Worm (Caenorhabditis elegans) whole organism, mixed stage, embryonic: ENCODE measurements around the gene fkb-4.

Experiments used
- M03D4.4 ChIP-seq: sonication (generic microtip); optimal IDR thresholded peaks from 2 replicates; lab custom pipeline; 2017; ENCODE audit warnings: mild to moderate bottlenecking, missing genetic modification characterization, missing compliant biosample characterization
- bed-3 ChIP-seq: fragments of 200-800 bp; sonication (Bioruptor generic); optimal IDR thresholded peaks from 3 replicates; lab custom pipeline; 2018; ENCODE audit warnings: mild to moderate bottlenecking, missing genetic modification characterization, moderate library complexity, missing compliant biosample characterization
- blmp-1 ChIP-seq: fragments of 150-350 bp; optimal IDR thresholded peaks from 2 replicates; lab custom pipeline; 2014; ENCODE audit warnings: missing biosample characterization, missing genetic modification characterization
- ceh-39 ChIP-seq: fragments of 150-350 bp; optimal IDR thresholded peaks from 2 replicates; lab custom pipeline; 2014; ENCODE audit warnings: missing biosample characterization, missing genetic modification characterization
- ceh-43 ChIP-seq: fragments of 200-800 bp; sonication (Bioruptor generic); optimal IDR thresholded peaks from 2 replicates; lab custom pipeline; 2018; ENCODE audit warnings: mild to moderate bottlenecking, missing genetic modification characterization, moderate library complexity, missing compliant biosample characterization
- ceh-83 ChIP-seq: fragments of 200-800 bp; sonication (Bioruptor generic); optimal IDR thresholded peaks from 2 replicates; lab custom pipeline; 2018; ENCODE audit warnings: mild to moderate bottlenecking, missing genetic modification characterization, missing compliant biosample characterization
- ces-1 ChIP-seq: fragments of 150-350 bp; optimal IDR thresholded peaks from 2 replicates; lab custom pipeline; 2014; ENCODE audit warnings: missing biosample characterization, missing genetic modification reagents, missing genetic modification characterization
- drap-1 ChIP-seq: fragments of 200-800 bp; sonication (Bioruptor generic); optimal IDR thresholded peaks from 3 replicates; lab custom pipeline; 2018; ENCODE audit warnings: mild to moderate bottlenecking, missing genetic modification characterization, missing compliant biosample characterization
- elt-1 ChIP-seq: sonication (generic microtip); optimal IDR thresholded peaks from 2 replicates; lab custom pipeline; 2017; ENCODE audit warnings: missing genetic modification characterization, mild to moderate bottlenecking, missing compliant biosample characterization, antibody characterized with exemption, moderate library complexity, borderline replicate concordance; ENCODE audit not compliant: insufficient read depth
- flh-1 ChIP-seq: fragments of 200-800 bp; sonication (Bioruptor generic); optimal IDR thresholded peaks from 2 replicates; lab custom pipeline; 2018; ENCODE audit warnings: mild to moderate bottlenecking, missing genetic modification characterization, moderate library complexity, missing compliant biosample characterization
- lin-13 ChIP-seq: fragments of 150-350 bp; optimal IDR thresholded peaks from 2 replicates; lab custom pipeline; 2014; ENCODE audit warnings: missing biosample characterization, missing genetic modification characterization
- lin-32 ChIP-seq: fragments of 200-800 bp; sonication (Bioruptor generic); optimal IDR thresholded peaks from 2 replicates; lab custom pipeline; 2018; ENCODE audit warnings: mild to moderate bottlenecking, missing genetic modification characterization, missing compliant biosample characterization
- lsy-2 ChIP-seq: fragments of 150-350 bp; optimal IDR thresholded peaks from 2 replicates; lab custom pipeline; 2014; ENCODE audit warnings: missing biosample characterization, missing genetic modification characterization
- mab-5 ChIP-seq: fragments of 150-350 bp; optimal IDR thresholded peaks from 2 replicates; lab custom pipeline; 2014; ENCODE audit warnings: missing biosample characterization, missing genetic modification characterization
- mls-2 ChIP-seq: sonication (generic microtip); optimal IDR thresholded peaks from 2 replicates; lab custom pipeline; 2016; ENCODE audit warnings: mild to moderate bottlenecking, missing genetic modification characterization, moderate library complexity, missing compliant biosample characterization
- nhr-12 ChIP-seq: fragments of 150-350 bp; optimal IDR thresholded peaks from 2 replicates; lab custom pipeline; 2014; ENCODE audit warnings: missing biosample characterization, missing genetic modification characterization
- nhr-2 ChIP-seq: fragments of 150-350 bp; optimal IDR thresholded peaks from 2 replicates; lab custom pipeline; 2014; ENCODE audit warnings: missing biosample characterization, missing genetic modification characterization
- nhr-28 ChIP-seq: fragments of 150-350 bp; optimal IDR thresholded peaks from 2 replicates; lab custom pipeline; 2014; ENCODE audit warnings: missing biosample characterization, missing genetic modification characterization
- nhr-76 ChIP-seq: sonication (generic microtip); optimal IDR thresholded peaks from 2 replicates; lab custom pipeline; 2017; ENCODE audit warnings: missing biosample characterization, missing genetic modification characterization
- pha-4 ChIP-seq: fragments of 150-350 bp; optimal IDR thresholded peaks from 2 replicates; lab custom pipeline; 2018; ENCODE audit warnings: missing biosample characterization, missing genetic modification reagents, missing genetic modification characterization
- sem-2 ChIP-seq: fragments of 200-800 bp; sonication (Bioruptor generic); optimal IDR thresholded peaks from 2 replicates; lab custom pipeline; 2018; ENCODE audit warnings: mild to moderate bottlenecking, missing genetic modification characterization, missing compliant biosample characterization
- snpc-4 ChIP-seq: fragments of 150-350 bp; optimal IDR thresholded peaks from 2 replicates; lab custom pipeline; 2014; ENCODE audit warnings: missing biosample characterization, missing genetic modification characterization
- sptf-1 ChIP-seq: sonication (generic microtip); optimal IDR thresholded peaks from 2 replicates; lab custom pipeline; 2017; ENCODE audit warnings: mild to moderate bottlenecking, missing genetic modification characterization, moderate library complexity, missing compliant biosample characterization
- tbx-8 ChIP-seq: fragments of 200-800 bp; sonication (Bioruptor generic); optimal IDR thresholded peaks from 2 replicates; lab custom pipeline; 2018; ENCODE audit warnings: mild to moderate bottlenecking, missing genetic modification characterization, moderate library complexity, missing compliant biosample characterization
- unc-120 ChIP-seq: sonication (generic microtip); optimal IDR thresholded peaks from 2 replicates; lab custom pipeline; 2017; ENCODE audit warnings: missing genetic modification characterization, missing compliant biosample characterization; ENCODE audit not compliant: poor library complexity, severe bottlenecking
- unc-39 ChIP-seq: fragments of 150-350 bp; optimal IDR thresholded peaks from 2 replicates; lab custom pipeline; 2014; ENCODE audit warnings: missing biosample characterization, missing genetic modification characterization
- zip-8 ChIP-seq: fragments of 150-350 bp; optimal IDR thresholded peaks from 2 replicates; lab custom pipeline; 2014; ENCODE audit warnings: missing biosample characterization, missing genetic modification characterization
- ztf-11 ChIP-seq: fragments of 150-350 bp; optimal IDR thresholded peaks from 2 replicates; lab custom pipeline; 2014; ENCODE audit warnings: missing biosample characterization, missing genetic modification characterization

fkb-4 gene

DNA sequence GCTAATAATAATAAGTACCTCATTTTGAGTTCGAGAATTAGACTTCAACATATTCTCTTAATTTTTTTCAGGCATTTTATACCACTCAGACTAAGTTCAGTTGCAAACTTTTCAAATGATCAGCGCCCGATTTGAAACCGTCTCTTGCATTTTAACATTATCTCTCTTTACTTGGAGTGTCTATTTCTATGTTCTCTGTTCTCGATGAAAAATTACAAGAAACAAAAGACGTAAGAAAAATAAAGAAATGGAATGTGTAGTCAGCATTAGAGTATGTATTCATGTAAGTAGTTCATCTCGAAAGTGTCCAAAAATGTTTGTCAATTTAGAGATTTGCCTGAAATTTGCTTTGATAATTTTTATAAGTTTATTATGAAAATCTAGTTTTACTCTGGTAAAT is 13.2 kb upstream of the fkb-4 start, which contains the start of gene ugt-3:
Gene ugt-3, minus strand, starts transcription at position 101 of the 400 bp plus-strand sequence.
- TF ChIP-seq ztf-11 (tag; lab: Kevin White, UChicago) = no peak

DNA sequence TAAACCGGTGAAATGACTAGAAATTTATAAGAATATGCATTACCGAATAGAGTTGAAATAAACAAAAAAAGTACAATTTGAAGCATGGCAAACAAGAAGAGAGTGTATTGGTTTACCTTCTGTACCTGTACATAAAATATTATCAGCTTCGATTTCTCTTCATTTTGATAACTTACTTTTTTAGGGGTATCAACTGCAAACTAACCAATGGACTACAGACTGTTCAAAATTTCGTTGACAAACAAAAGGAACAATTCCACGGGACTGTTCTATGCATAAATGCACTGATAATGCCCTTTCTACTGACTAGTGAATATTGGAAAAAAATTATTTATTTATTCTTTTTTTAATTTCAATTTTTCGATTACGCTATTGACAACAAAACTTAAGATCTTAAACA is 11.1 kb upstream of the fkb-4 start, which contains the start of gene ugt-6:
Gene ugt-6, minus strand, starts transcription at position 233 of the 400 bp plus-strand sequence.
- TF ChIP-seq lin-13 (tag; lab: Kevin White, UChicago) (no peak), lsy-2 (tag; lab: Kevin White, UChicago) (no peak), ces-1 (no peak), blmp-1 (tag; lab: Kevin White, UChicago) (no peak), lin-32 (GFP tag; lab: Kevin White, UChicago) (no peak), drap-1 (GFP tag; lab: Kevin White, UChicago) (no peak), snpc-4 (tag; lab: Kevin White, UChicago) (no peak), M03D4.4 (no peak), sem-2 (GFP tag; lab: Kevin White, UChicago) (no peak), zip-8 (tag; lab: Kevin White, UChicago) (no peak)

DNA sequence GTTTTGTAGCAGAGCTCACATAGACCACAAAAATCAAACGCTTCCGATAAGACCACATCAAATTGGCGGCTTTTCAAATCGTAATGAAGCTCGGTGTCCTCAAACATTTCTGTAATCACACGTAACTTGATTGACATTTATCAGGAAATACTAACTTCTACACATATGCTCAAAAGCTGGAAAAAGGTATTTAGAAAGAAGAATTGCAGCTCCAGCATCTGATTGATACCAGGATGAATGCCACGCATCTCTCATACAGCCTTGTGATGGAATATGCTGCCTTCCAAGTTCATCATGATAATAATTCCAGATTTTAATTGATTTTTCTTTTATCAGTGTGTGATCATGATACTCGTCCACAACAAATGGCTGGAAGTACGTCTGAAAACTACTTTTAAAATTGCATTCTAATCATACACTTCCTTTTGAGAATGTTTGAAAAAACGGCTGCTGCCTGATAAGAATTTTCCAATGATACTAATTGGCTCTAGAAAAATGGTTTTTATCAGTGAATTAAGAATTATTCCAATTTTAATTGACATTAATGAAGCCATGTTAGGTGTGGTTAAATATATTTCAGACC is 10.1 kb upstream of the fkb-4 start:
- no peak for TF ChIP-seq unc-120 (tag; lab: Kevin White, UChicago)
- no peak for TF ChIP-seq ceh-83 (GFP tag; lab: Kevin White, UChicago)
- no peak for TF ChIP-seq ztf-11 (tag; lab: Kevin White, UChicago)
- no peak for TF ChIP-seq lin-13 (tag; lab: Kevin White, UChicago)
- TF ChIP-seq nhr-2 (tag; lab: Kevin White, UChicago) = no peak
- TF ChIP-seq sptf-1 (tag; lab: Kevin White, UChicago) = no peak
- TF ChIP-seq pha-4 (tag; lab: Kevin White, UChicago) = no peak
- TF ChIP-seq bed-3 (GFP tag; lab: Kevin White, UChicago) = no peak
- no peak for TF ChIP-seq ceh-39 (tag; lab: Kevin White, UChicago)
- TF ChIP-seq tbx-8 = no peak
- TF ChIP-seq mab-5 (tag; lab: Kevin White, UChicago) = no peak
- no peak for TF ChIP-seq unc-39
- TF ChIP-seq blmp-1 (tag; lab: Kevin White, UChicago) = no peak
- TF ChIP-seq, all 35 proteins: peak for 0

DNA sequence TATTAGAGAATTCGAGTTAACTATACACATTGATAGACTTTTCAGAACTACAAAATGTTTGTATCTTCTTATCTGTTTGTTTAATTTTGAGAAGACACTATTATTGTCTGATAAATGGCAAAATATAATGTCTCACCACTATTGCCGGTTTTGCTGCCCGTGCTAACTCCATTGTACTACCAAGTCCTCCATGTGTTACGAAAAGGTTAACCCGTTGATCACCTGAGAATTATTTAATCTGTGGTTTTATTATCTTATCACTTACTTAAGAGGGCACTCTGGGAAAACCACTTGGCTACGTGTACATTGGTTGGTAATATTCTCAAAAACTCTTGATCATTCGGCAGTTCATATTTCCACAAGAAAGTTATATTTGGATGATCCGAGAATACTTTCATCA is 9.0 kb upstream of the fkb-4 start:
- TF ChIP-seq nhr-28 (tag; lab: Kevin White, UChicago) (no peak), drap-1 (GFP tag; lab: Kevin White, UChicago) (no peak), nhr-12 (no peak), nhr-76 (tag; lab: Kevin White, UChicago) (no peak)
- TF ChIP-seq, all 35 proteins: peak for 0

DNA sequence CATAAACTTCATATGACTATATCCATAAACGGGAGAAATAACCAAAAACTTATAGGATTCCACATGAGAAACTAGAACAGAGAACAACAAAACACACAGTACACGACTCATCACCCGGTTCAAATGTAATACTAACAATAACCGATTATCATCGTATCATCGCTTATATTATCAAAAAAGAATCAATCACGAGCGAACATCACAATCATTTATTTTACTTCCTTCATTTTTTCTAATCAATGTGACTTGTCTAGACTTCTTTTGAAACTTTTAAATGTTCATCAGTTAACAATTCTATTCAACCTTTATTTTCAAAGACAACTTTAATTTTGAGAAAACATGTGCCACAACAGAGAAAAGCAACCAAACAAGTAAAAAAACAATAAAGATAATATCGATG is 8.3 kb upstream of the fkb-4 start, which contains the start of gene ugt-4:
Gene ugt-4, minus strand, starts transcription at position 141 of the 400 bp plus-strand sequence.
- TF ChIP-seq mab-5 (tag; lab: Kevin White, UChicago) = no peak

DNA sequence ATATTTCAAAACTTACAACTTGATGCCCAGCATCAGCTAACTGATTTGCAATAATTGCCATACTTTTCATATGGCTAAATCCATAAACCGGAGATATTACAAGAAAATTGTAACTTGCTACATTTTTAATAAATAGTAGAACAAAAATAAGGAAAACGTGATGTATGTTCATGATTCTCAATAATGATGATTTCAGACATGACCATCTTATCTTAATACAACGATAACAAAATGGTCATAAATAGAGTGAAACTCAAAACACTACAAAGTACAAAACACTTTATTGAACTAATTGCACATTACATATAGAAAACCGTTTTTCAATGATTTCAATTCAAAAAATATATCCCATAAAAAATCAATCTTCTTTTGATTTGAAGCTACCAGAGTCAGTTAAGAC is 5.8 kb upstream of the fkb-4 start, which contains the start of gene ugt-5:
Gene ugt-5, minus strand, starts transcription at position 214 of the 400 bp plus-strand sequence.
- TF ChIP-seq nhr-28 (tag; lab: Kevin White, UChicago) = no peak
- no peak for TF ChIP-seq flh-1 (GFP tag; lab: Kevin White, UChicago)
- TF ChIP-seq nhr-76 (tag; lab: Kevin White, UChicago) = no peak
- no peak for TF ChIP-seq sptf-1 (tag; lab: Kevin White, UChicago)
- TF ChIP-seq lin-13 (tag; lab: Kevin White, UChicago) = no peak
- TF ChIP-seq pha-4 (tag; lab: Kevin White, UChicago) = no peak
- TF ChIP-seq snpc-4 (tag; lab: Kevin White, UChicago) = no peak
- TF ChIP-seq ces-1 = no peak
- TF ChIP-seq mls-2 = no peak
- no peak for TF ChIP-seq lin-32 (GFP tag; lab: Kevin White, UChicago)
- no peak for TF ChIP-seq elt-1
- TF ChIP-seq ceh-43 (GFP tag; lab: Kevin White, UChicago) = no peak
